Fruit fly (Drosophila melanogaster): ENCODE results near the gene axed.

Gene axed

dm6 chr3L:6576709-6577108 is 32.4 kb upstream of the axed start (continued):
- TF ChIP-seq salm (tag; optimal IDR thresholded peaks at IDR 0.05), result no peak
- TF ChIP-seq Ravus (GFP tag; IDR thresholded peaks at IDR 0.05), result no peak
- no peak for TF ChIP-seq h (optimal IDR thresholded peaks at IDR 0.05)
- peak; percentile 59 for TF ChIP-seq CG8924 (tag; optimal IDR thresholded peaks at IDR 0.05)
- peak; percentile 16 for TF ChIP-seq Camta (GFP tag; optimal IDR thresholded peaks at IDR 0.05)
- TF ChIP-seq rib (GFP tag; IDR thresholded peaks at IDR 0.05), result no peak
- TF ChIP-seq CG3065 (GFP tag; optimal IDR thresholded peaks at IDR 0.05), result no peak
- TF ChIP-seq CG10366 (GFP tag; IDR thresholded peaks at IDR 0.05), result peak; percentile 69
- no peak for TF ChIP-seq exex (tag; optimal IDR thresholded peaks at IDR 0.05)
- TF ChIP-seq chn (GFP tag; optimal IDR thresholded peaks at IDR 0.05), result peak; percentile 18
- TF ChIP-seq NFAT (GFP tag; IDR thresholded peaks at IDR 0.05), result no peak
- TF ChIP-seq CG31441 (GFP tag; IDR thresholded peaks at IDR 0.05), result peak; percentile 58
- no peak for TF ChIP-seq lov (optimal IDR thresholded peaks at IDR 0.05)
- TF ChIP-seq lov (GFP tag; IDR thresholded peaks at IDR 0.05), result no peak
- no peak for TF ChIP-seq slou (GFP tag; optimal IDR thresholded peaks at IDR 0.05)
- TF ChIP-seq chinmo (GFP tag; IDR thresholded peaks at IDR 0.05; ENCODE audit: partially characterized antibody), result no peak
- TF ChIP-seq ash1 (GFP tag; optimal IDR thresholded peaks at IDR 0.05), result no peak
- peak; percentile 62 for TF ChIP-seq wor (GFP tag; IDR thresholded peaks at IDR 0.05)
- TF ChIP-seq CG15269 (tag; optimal IDR thresholded peaks at IDR 0.05), result peak; percentile 78
- peak; percentile 38 for TF ChIP-seq tio (GFP tag; optimal IDR thresholded peaks at IDR 0.05)
- peak; percentile 47 for TF ChIP-seq Asciz (GFP tag; optimal IDR thresholded peaks at IDR 0.05)
- no peak for TF ChIP-seq CG12391 (tag; optimal IDR thresholded peaks at IDR 0.05)
- no peak for TF ChIP-seq Taf1 (GFP tag; IDR thresholded peaks at IDR 0.05)
- no peak for TF ChIP-seq CG2712 (tag; optimal IDR thresholded peaks at IDR 0.05)
- no peak for TF ChIP-seq CG8281 (tag; optimal IDR thresholded peaks at IDR 0.05)
- peak; percentile 80 for TF ChIP-seq CG18599 (GFP tag; optimal IDR thresholded peaks at IDR 0.05)
- TF ChIP-seq CG3163 (GFP tag; optimal IDR thresholded peaks at IDR 0.05), result no peak
- no peak for TF ChIP-seq NC2α (GFP tag; optimal IDR thresholded peaks at IDR 0.05)
- peak; percentile 83 for TF ChIP-seq Oli (tag; optimal IDR thresholded peaks at IDR 0.05)
- TF ChIP-seq CG7963 (GFP tag; IDR thresholded peaks at IDR 0.05; ENCODE audit: partially characterized antibody), result no peak
- no peak for TF ChIP-seq Max (GFP tag; optimal IDR thresholded peaks at IDR 0.05)
- TF ChIP-seq nerfin-1 (tag; optimal IDR thresholded peaks at IDR 0.05), result no peak
- no peak for TF ChIP-seq CG1832 (GFP tag; optimal IDR thresholded peaks at IDR 0.05)
- TF ChIP-seq Hr39 (optimal IDR thresholded peaks at IDR 0.05), result no peak
- no peak for TF ChIP-seq Tbp (GFP tag; optimal IDR thresholded peaks at IDR 0.05)
- 0 out of 3 replicates have a peak, but pooled peaks have one; percentile 19 for TF ChIP-seq CG3726 (GFP tag; IDR thresholded peaks at IDR 0.05)
- no peak for TF ChIP-seq D (optimal IDR thresholded peaks at IDR 0.05)
- TF ChIP-seq D (GFP tag; optimal IDR thresholded peaks at IDR 0.05), result peak; percentile 38
- peak; percentile 68; the same call in 2 of the 3 replicates for TF ChIP-seq otp (GFP tag; IDR thresholded peaks at IDR 0.05)
- peak; percentile 56 for TF ChIP-seq Awh (GFP tag; IDR thresholded peaks at IDR 0.05)
- TF ChIP-seq emc (GFP tag; optimal IDR thresholded peaks at IDR 0.05), result peak; percentile 36
- TF ChIP-seq CG4854 (GFP tag; optimal IDR thresholded peaks at IDR 0.05), result no peak
- peak; percentile 3 for TF ChIP-seq CG12744 (GFP tag; optimal IDR thresholded peaks at IDR 0.05)
- TF ChIP-seq CG6791 (GFP tag; IDR thresholded peaks at IDR 0.05; ENCODE audit: partially characterized antibody), result no peak
- TF ChIP-seq slp2 (GFP tag; optimal IDR thresholded peaks at IDR 0.05), result peak; percentile 16
- no peak for TF ChIP-seq CG13775 (GFP tag; optimal IDR thresholded peaks at IDR 0.05)
- TF ChIP-seq CG2678 (tag; optimal IDR thresholded peaks at IDR 0.05), result peak; percentile 81
- no peak for TF ChIP-seq gcm2 (GFP tag; optimal IDR thresholded peaks at IDR 0.05)
- peak; percentile 24 for TF ChIP-seq repo (GFP tag; optimal IDR thresholded peaks at IDR 0.05)
- TF ChIP-seq CG15479 (GFP tag; optimal IDR thresholded peaks at IDR 0.05), result no peak
- no peak for TF ChIP-seq schlank (tag; optimal IDR thresholded peaks at IDR 0.05)
- peak; percentile 51; the same call in 1 of the 2 replicates for TF ChIP-seq sens-2 (GFP tag; IDR thresholded peaks at IDR 0.05)
- no peak for TF ChIP-seq CG17186 (GFP tag; optimal IDR thresholded peaks at IDR 0.05)

Measured in whole organism, embryonic.